Worm (Caenorhabditis elegans) whole organism, mixed stage, embryonic: ENCODE data around the gene T28A8.4.

ENCODE experiments used
- M03D4.4 ChIP-seq: sonication (generic microtip); optimal IDR thresholded peaks from 2 replicates; lab custom pipeline; 2017; ENCODE audit warnings: mild to moderate bottlenecking, missing genetic modification characterization, missing compliant biosample characterization
- bed-3 ChIP-seq: fragments of 200-800 bp; sonication (Bioruptor generic); optimal IDR thresholded peaks from 3 replicates; lab custom pipeline; 2018; ENCODE audit warnings: mild to moderate bottlenecking, missing genetic modification characterization, moderate library complexity, missing compliant biosample characterization
- blmp-1 ChIP-seq: fragments of 150-350 bp; optimal IDR thresholded peaks from 2 replicates; lab custom pipeline; 2014; ENCODE audit warnings: missing biosample characterization, missing genetic modification characterization
- ceh-39 ChIP-seq: fragments of 150-350 bp; optimal IDR thresholded peaks from 2 replicates; lab custom pipeline; 2014; ENCODE audit warnings: missing biosample characterization, missing genetic modification characterization
- ceh-43 ChIP-seq: fragments of 200-800 bp; sonication (Bioruptor generic); optimal IDR thresholded peaks from 2 replicates; lab custom pipeline; 2018; ENCODE audit warnings: mild to moderate bottlenecking, missing genetic modification characterization, moderate library complexity, missing compliant biosample characterization
- ceh-83 ChIP-seq: fragments of 200-800 bp; sonication (Bioruptor generic); optimal IDR thresholded peaks from 2 replicates; lab custom pipeline; 2018; ENCODE audit warnings: mild to moderate bottlenecking, missing genetic modification characterization, missing compliant biosample characterization
- ces-1 ChIP-seq: fragments of 150-350 bp; optimal IDR thresholded peaks from 2 replicates; lab custom pipeline; 2014; ENCODE audit warnings: missing biosample characterization, missing genetic modification reagents, missing genetic modification characterization
- cnd-1 ChIP-seq: fragments of 200-800 bp; sonication (Bioruptor generic); optimal IDR thresholded peaks from 2 replicates; lab custom pipeline; 2018; ENCODE audit warnings: mild to moderate bottlenecking, missing genetic modification characterization, missing compliant biosample characterization
- drap-1 ChIP-seq: fragments of 200-800 bp; sonication (Bioruptor generic); optimal IDR thresholded peaks from 3 replicates; lab custom pipeline; 2018; ENCODE audit warnings: mild to moderate bottlenecking, missing genetic modification characterization, missing compliant biosample characterization
- elt-1 ChIP-seq: sonication (generic microtip); optimal IDR thresholded peaks from 2 replicates; lab custom pipeline; 2017; ENCODE audit warnings: missing genetic modification characterization, mild to moderate bottlenecking, missing compliant biosample characterization, antibody characterized with exemption, moderate library complexity, borderline replicate concordance; ENCODE audit not compliant: insufficient read depth
- elt-3 ChIP-seq: fragments of 150-350 bp; optimal IDR thresholded peaks from 2 replicates; lab custom pipeline; 2014; ENCODE audit warnings: missing biosample characterization, missing genetic modification characterization
- flh-1 ChIP-seq: fragments of 200-800 bp; sonication (Bioruptor generic); optimal IDR thresholded peaks from 2 replicates; lab custom pipeline; 2018; ENCODE audit warnings: mild to moderate bottlenecking, missing genetic modification characterization, moderate library complexity, missing compliant biosample characterization
- ham-2 ChIP-seq: fragments of 200-800 bp; sonication (Bioruptor generic); optimal IDR thresholded peaks from 2 replicates; lab custom pipeline; 2018; ENCODE audit warnings: mild to moderate bottlenecking, missing genetic modification characterization, missing compliant biosample characterization
- hlh-1 ChIP-seq: fragments of 150-350 bp; optimal IDR thresholded peaks from 2 replicates; lab custom pipeline; 2014; ENCODE audit warnings: missing biosample characterization, missing genetic modification reagents, missing genetic modification characterization
- lin-13 ChIP-seq: fragments of 150-350 bp; optimal IDR thresholded peaks from 2 replicates; lab custom pipeline; 2014; ENCODE audit warnings: missing biosample characterization, missing genetic modification characterization
- lin-32 ChIP-seq: fragments of 200-800 bp; sonication (Bioruptor generic); optimal IDR thresholded peaks from 2 replicates; lab custom pipeline; 2018; ENCODE audit warnings: mild to moderate bottlenecking, missing genetic modification characterization, missing compliant biosample characterization
- lsy-2 ChIP-seq: fragments of 150-350 bp; optimal IDR thresholded peaks from 2 replicates; lab custom pipeline; 2014; ENCODE audit warnings: missing biosample characterization, missing genetic modification characterization
- mab-5 ChIP-seq: fragments of 150-350 bp; optimal IDR thresholded peaks from 2 replicates; lab custom pipeline; 2014; ENCODE audit warnings: missing biosample characterization, missing genetic modification characterization
- mep-1 ChIP-seq: fragments of 150-350 bp; optimal IDR thresholded peaks from 2 replicates; lab custom pipeline; 2017; ENCODE audit warnings: missing biosample characterization, missing genetic modification reagents, missing genetic modification characterization, inconsistent platforms
- mls-2 ChIP-seq: sonication (generic microtip); optimal IDR thresholded peaks from 2 replicates; lab custom pipeline; 2016; ENCODE audit warnings: mild to moderate bottlenecking, missing genetic modification characterization, moderate library complexity, missing compliant biosample characterization
- nhr-12 ChIP-seq: fragments of 150-350 bp; optimal IDR thresholded peaks from 2 replicates; lab custom pipeline; 2014; ENCODE audit warnings: missing biosample characterization, missing genetic modification characterization
- nhr-2 ChIP-seq: fragments of 150-350 bp; optimal IDR thresholded peaks from 2 replicates; lab custom pipeline; 2014; ENCODE audit warnings: missing biosample characterization, missing genetic modification characterization
- nhr-237 ChIP-seq: fragments of 150-350 bp; optimal IDR thresholded peaks from 2 replicates; lab custom pipeline; 2014; ENCODE audit warnings: missing biosample characterization, missing genetic modification characterization
- nhr-28 ChIP-seq: fragments of 150-350 bp; optimal IDR thresholded peaks from 2 replicates; lab custom pipeline; 2014; ENCODE audit warnings: missing biosample characterization, missing genetic modification characterization
- nhr-76 ChIP-seq: sonication (generic microtip); optimal IDR thresholded peaks from 2 replicates; lab custom pipeline; 2017; ENCODE audit warnings: missing biosample characterization, missing genetic modification characterization
- pha-4 ChIP-seq: fragments of 150-350 bp; optimal IDR thresholded peaks from 2 replicates; lab custom pipeline; 2018; ENCODE audit warnings: missing biosample characterization, missing genetic modification reagents, missing genetic modification characterization
- sem-2 ChIP-seq: fragments of 200-800 bp; sonication (Bioruptor generic); optimal IDR thresholded peaks from 2 replicates; lab custom pipeline; 2018; ENCODE audit warnings: mild to moderate bottlenecking, missing genetic modification characterization, missing compliant biosample characterization
- snpc-4 ChIP-seq: fragments of 150-350 bp; optimal IDR thresholded peaks from 2 replicates; lab custom pipeline; 2014; ENCODE audit warnings: missing biosample characterization, missing genetic modification characterization
- sptf-1 ChIP-seq: sonication (generic microtip); optimal IDR thresholded peaks from 2 replicates; lab custom pipeline; 2017; ENCODE audit warnings: mild to moderate bottlenecking, missing genetic modification characterization, moderate library complexity, missing compliant biosample characterization
- tbx-8 ChIP-seq: fragments of 200-800 bp; sonication (Bioruptor generic); optimal IDR thresholded peaks from 2 replicates; lab custom pipeline; 2018; ENCODE audit warnings: mild to moderate bottlenecking, missing genetic modification characterization, moderate library complexity, missing compliant biosample characterization
- unc-120 ChIP-seq: sonication (generic microtip); optimal IDR thresholded peaks from 2 replicates; lab custom pipeline; 2017; ENCODE audit warnings: missing genetic modification characterization, missing compliant biosample characterization; ENCODE audit not compliant: poor library complexity, severe bottlenecking
- unc-39 ChIP-seq: fragments of 150-350 bp; optimal IDR thresholded peaks from 2 replicates; lab custom pipeline; 2014; ENCODE audit warnings: missing biosample characterization, missing genetic modification characterization
- unc-62 ChIP-seq: fragments of 150-350 bp; optimal IDR thresholded peaks from 2 replicates; lab custom pipeline; 2014; ENCODE audit warnings: missing biosample characterization, missing genetic modification reagents, missing genetic modification characterization
- zip-8 ChIP-seq: fragments of 150-350 bp; optimal IDR thresholded peaks from 2 replicates; lab custom pipeline; 2014; ENCODE audit warnings: missing biosample characterization, missing genetic modification characterization
- ztf-11 ChIP-seq: fragments of 150-350 bp; optimal IDR thresholded peaks from 2 replicates; lab custom pipeline; 2014; ENCODE audit warnings: missing biosample characterization, missing genetic modification characterization

The T28A8.4 gene

DNA sequence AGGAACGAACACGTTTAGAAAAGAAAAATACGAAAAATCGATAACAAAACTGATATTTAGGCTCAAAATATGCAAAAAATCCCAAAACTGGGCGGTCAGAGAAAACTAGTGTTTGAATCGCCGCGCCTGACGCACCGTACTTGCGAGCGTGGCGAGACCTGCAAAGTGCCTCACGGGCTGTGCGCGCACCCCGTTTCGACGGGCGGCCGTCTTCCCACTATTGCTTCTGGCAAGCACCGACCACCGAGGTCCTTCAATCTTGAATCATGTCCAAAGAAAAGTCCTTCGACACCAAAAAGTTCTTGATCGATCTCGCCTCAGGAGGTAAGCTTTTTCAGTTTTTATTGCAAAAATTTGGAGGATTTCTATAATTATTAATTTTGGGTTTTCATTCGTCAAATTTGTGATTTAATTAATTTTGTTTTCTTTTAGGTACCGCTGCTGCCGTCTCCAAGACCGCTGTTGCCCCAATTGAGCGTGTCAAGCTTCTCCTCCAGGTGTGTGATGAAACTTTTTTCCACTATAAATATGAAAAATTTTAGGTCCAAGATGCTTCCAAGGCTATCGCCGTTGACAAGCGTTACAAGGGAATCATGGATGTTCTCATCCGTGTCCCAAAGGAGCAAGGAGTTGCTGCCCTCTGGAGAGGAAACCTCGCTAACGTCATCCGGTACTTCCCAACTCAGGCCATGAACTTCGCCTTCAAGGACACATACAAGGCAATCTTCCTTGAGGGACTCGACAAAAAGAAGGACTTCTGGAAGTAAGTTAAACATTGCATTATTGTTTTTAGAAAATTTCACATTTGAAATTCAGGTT lies 40.3 kb upstream of the T28A8.4 start, which contains the start of gene ant-1.1:
ant-1.1 (plus strand) TSS at position 199 of the 819 bp plus-strand sequence.
- peak; percentile 50 for TF ChIP-seq M03D4.4 (tag; lab: Kevin White, UChicago)
- TF ChIP-seq pha-4 (tag; lab: Kevin White, UChicago): peak; percentile 91
- TF ChIP-seq elt-1 (tag; lab: Kevin White, UChicago): no peak
- peak; percentile 99 for TF ChIP-seq lsy-2 (tag; lab: Kevin White, UChicago)
- peak; percentile 37 for TF ChIP-seq ceh-43 (GFP tag; lab: Kevin White, UChicago)
- peak; percentile 94 for TF ChIP-seq nhr-237 (tag; lab: Kevin White, UChicago)
- TF ChIP-seq mls-2 (tag; lab: Kevin White, UChicago): peak; percentile 74
- TF ChIP-seq nhr-12: no peak
- TF ChIP-seq ztf-11 (tag; lab: Kevin White, UChicago): no peak
- no peak for TF ChIP-seq sem-2 (GFP tag; lab: Kevin White, UChicago)
- TF ChIP-seq lin-32 (GFP tag; lab: Kevin White, UChicago): peak; percentile 16
- no peak for TF ChIP-seq snpc-4
- TF ChIP-seq ceh-83 (GFP tag; lab: Kevin White, UChicago): peak; percentile 65
- peak; percentile 86 for TF ChIP-seq unc-120 (tag; lab: Kevin White, UChicago)
- TF ChIP-seq unc-39 (tag; lab: Kevin White, UChicago): no peak
- peak; percentile 90 for TF ChIP-seq lin-13 (tag; lab: Kevin White, UChicago)
- TF ChIP-seq cnd-1 (tag; lab: Kevin White, UChicago): peak; percentile 21
- no peak for TF ChIP-seq nhr-28 (tag; lab: Kevin White, UChicago)
- TF ChIP-seq ham-2 (GFP tag; lab: Kevin White, UChicago): peak; percentile 6
- TF ChIP-seq tbx-8 (GFP tag; lab: Kevin White, UChicago): no peak
- peak; percentile 56 for TF ChIP-seq drap-1 (GFP tag; lab: Kevin White, UChicago)
- TF ChIP-seq ceh-39 (tag; lab: Kevin White, UChicago): peak; percentile 54
- TF ChIP-seq nhr-2 (tag; lab: Kevin White, UChicago): peak; percentile 38
- peak; percentile 42 for TF ChIP-seq ces-1 (GFP tag; lab: Kevin White, UChicago)
- TF ChIP-seq mab-5 (tag; lab: Kevin White, UChicago): no peak
- no peak for TF ChIP-seq elt-3
- TF ChIP-seq blmp-1 (tag; lab: Kevin White, UChicago): no peak
- peak; percentile 18 for TF ChIP-seq bed-3 (GFP tag; lab: Kevin White, UChicago)
- TF ChIP-seq nhr-76 (tag; lab: Kevin White, UChicago): no peak
- TF ChIP-seq unc-62: no peak
- TF ChIP-seq flh-1: no peak
- peak; percentile 82 for TF ChIP-seq sptf-1 (tag; lab: Kevin White, UChicago)
- peak; percentile 83 for TF ChIP-seq mep-1 (tag; lab: Kevin White, UChicago)
- TF ChIP-seq hlh-1 (tag; lab: Kevin White, UChicago): peak; percentile 49

ce11 chrIII:13464493-13465362 lies 38.8 kb upstream of the T28A8.4 start, which contains the start of gene kel-3:
TSS of gene kel-3 (plus strand) at chrIII:13464820.
- TF ChIP-seq zip-8 (tag; lab: Kevin White, UChicago) (no peak), ham-2 (GFP tag; lab: Kevin White, UChicago) (no peak), unc-39 (tag; lab: Kevin White, UChicago) (no peak), unc-62 (peak; percentile 54), lin-13 (tag; lab: Kevin White, UChicago) (no peak), drap-1 (GFP tag; lab: Kevin White, UChicago) (no peak), ceh-83 (GFP tag; lab: Kevin White, UChicago) (no peak), sptf-1 (tag; lab: Kevin White, UChicago) (peak; percentile 1), mep-1 (tag; lab: Kevin White, UChicago) (no peak), elt-3 (no peak), hlh-1 (tag; lab: Kevin White, UChicago) (peak; percentile 45), lsy-2 (tag; lab: Kevin White, UChicago) (peak; percentile 8), bed-3 (GFP tag; lab: Kevin White, UChicago) (no peak)
- TF ChIP-seq, all 35 proteins: peak for 4
